Fruit fly (Drosophila melanogaster) ovary, adult (tissue): ENCODE measurements around the gene LysB.

Experiments
- CG17801 ChIP-seq: fragments of 200-800 bp; optimal IDR thresholded peaks from 2 replicates; lab custom pipeline; 2019; ENCODE audit warnings: missing biosample characterization, mild to moderate bottlenecking, missing genetic modification characterization, moderate library complexity; ENCODE audit not compliant: partially characterized antibody

LysB gene

DNA sequence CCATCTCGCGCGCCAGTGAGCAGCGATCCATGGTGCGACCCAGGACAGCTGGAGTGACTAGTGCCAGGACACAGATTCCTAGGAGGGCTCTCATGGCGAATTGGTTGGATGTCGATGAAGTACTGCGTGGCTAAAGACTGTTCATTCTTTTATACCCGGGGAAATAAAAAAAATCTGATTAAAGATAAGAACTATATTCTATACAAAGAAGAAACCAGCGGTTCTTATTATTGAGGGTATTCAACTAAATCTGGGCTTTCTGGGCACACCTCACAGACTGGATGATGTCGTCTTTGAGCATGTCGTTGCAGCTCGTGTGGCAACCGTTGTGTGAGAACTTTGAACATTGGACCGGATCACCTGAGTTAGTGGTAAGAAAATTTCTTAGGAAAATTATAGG lies 12.0 kb upstream of the LysB start, which contains the start of gene LysX:
Gene LysX, minus strand, starts transcription at position 101 of the 400 bp plus-strand sequence.
- TF ChIP-seq CG17801 (GFP tag; lab: Kevin White, UChicago), result no peak

DNA sequence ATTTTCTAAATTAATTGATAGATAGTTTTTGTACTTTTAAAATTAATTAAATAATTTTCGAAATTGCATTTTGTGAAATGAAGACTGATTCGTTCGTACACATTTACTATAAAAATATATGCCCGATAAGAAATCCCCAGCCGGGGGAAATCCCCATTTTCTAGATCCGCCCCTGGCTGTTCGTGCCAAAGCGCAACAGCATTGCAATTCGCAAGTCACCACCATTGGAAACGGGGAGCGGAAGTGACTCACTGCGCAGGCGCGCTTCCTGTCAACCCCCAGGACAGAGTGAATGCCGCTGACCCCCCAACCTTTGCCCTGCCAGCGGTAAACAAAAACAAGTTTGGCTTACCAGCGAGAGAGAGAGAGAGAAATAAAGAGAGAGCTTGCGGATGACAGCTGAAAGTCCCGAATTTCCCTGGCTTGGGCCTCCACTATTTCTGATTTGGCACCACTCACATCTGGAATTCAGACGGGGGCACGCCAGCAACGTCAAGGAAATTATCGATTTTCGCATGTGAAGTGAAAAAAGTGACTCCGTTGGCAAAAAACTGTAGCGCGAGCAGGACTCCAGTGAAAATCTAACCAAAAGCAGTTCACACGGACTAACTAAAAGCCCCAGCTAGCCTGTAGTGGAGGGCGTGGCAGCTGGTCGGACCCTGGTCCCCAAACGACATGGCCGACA lies 11.2 kb upstream of the LysB start, which contains the start of gene Aplip1:
Gene Aplip1, plus strand, starts transcription at position 450 of the 685 bp plus-strand sequence.
- TF ChIP-seq CG17801 (GFP tag; lab: Kevin White, UChicago), result no peak

DNA sequence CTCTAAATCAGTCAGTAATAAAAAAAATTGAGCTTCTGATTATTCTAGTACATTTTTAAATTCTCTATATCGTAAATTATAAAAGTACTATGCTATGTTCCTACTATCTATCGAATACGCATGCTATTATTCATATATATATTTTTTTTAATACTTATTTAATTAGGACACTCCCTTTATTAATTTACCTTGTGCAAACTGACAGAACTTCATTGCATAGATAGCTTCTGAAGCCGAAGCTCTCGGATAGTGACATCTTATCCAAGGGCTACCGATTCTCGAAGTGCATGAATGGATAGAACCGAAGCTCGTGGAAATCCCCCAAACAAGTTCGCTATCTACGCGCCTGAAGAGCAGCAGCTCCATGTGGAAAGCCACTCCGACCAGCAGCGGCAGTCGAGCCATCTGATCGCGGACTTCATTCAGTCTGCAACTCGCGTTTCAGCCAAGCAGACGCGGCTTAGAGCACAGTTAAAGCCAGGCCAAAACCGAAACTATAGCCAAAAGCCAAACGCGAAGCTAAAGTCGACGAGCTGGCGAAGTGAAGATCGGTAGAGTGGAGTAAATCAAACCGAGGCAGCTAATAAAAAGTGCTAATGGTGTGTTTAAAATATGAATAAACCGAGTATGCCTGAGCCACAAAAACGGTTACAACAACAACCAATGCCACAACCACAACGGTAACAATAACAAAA lies 6.7 kb upstream of the LysB start, which contains the start of gene mwh:
Gene mwh, plus strand, starts transcription at position 430 of the 695 bp plus-strand sequence.
- TF ChIP-seq CG17801 (GFP tag; lab: Kevin White, UChicago), result no peak

DNA sequence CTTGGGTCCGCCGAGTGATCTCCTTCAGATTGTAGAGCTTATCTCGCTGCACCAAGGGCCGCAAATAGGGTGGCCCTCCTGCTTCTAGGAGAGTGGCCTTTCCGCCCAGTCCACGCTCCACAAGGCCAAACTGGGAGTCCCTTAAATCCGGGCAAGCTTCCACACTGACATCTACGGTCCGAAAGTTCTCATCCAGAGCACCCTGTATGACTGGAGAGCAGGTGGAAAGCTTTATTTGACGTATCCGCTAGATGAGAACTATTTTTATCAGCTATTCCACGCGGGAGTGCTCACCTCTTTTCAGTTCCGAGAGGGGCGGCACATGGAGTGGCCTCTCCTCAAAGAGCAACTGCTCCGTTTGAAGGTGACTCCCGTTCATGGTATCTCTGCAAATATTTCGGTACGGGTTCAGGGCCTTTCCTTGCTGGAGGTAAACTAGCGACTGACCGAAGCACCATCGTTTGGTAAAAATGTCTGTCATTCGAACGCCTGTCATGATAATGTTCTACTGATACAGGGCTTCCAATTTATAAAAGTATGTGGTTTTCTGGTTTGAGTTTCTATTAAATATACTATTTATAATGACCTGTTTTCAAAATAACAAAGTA lies 4.5 kb upstream of the LysB start, which contains the start of gene meep:
Gene meep, minus strand, starts transcription at position 449 of the 608 bp plus-strand sequence.
- no peak for TF ChIP-seq CG17801 (GFP tag; lab: Kevin White, UChicago)

DNA sequence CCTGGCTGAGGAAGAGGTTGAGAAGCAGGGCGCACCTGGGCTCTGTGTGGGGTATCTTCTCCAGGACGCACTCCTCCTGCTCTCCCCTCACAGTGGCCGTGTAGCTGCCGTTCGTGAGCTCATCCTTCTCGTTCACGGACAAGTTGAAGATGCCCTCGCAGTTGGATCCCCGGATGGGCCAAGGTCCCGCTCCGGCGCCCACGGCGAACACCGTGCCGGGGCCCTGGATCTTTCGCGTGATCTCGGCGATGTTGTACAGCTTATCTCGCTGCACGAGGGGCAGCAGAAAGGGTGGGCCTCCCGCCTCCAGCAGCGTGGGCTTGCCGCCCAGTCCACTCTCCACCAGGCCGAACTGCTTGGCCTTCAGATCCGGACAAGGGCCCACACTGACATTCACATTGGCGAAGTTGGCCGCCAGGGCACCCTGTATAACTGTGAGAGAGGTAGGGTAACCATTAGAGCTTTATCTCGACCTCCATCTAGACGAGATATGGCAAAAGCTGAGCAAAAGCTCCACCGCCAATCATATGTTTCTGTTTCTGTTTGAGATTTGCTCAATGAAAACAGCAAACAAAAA lies 3.2 kb upstream of the LysB start:
- no peak for TF ChIP-seq CG17801 (GFP tag; lab: Kevin White, UChicago)

DNA sequence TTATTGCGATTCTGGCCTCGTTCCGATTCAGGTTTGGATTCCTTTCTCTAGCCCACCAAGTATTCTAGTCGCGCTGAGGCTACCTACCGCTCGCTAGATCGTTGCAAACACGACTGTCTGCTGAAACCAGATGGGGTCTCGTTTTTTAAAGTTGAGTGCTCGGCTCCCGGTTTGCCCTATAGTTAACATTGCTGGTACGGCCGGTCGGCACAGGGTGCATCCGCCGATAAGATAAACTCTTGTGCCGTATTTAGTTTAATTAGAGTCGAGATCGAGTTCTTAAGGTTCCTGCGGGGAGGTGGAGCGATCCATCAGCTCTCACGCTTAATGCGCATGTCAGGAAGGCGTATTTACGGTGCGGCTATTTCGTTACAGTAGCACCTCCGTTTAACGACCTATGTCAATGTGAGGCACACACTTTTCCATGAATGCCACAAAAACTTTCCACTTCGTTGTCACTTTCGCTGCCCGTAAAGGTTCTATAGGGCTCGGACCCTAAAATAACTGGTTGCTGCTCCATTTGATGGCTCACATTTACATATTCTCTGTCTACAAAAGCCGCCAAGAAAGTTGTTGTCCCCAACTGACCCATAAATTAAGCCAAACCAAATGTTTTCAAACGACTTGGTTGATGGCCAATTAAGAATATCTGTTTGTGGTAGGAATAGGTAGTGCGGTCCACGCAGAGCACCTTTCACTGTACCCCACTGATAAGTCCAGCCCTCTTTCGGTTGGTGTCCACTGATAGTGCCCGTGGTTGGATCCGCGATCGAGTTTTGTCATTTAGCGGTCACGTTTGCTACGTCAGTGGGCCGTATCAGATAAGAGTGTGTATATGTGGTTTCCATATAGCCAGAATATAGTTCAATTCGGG lies 2.3 kb upstream of the LysB start, which contains the start of gene CG9119:
Gene CG9119, minus strand, starts transcription at position 122 of the 874 bp plus-strand sequence.
- TF ChIP-seq CG17801 (GFP tag; lab: Kevin White, UChicago), result no peak

DNA sequence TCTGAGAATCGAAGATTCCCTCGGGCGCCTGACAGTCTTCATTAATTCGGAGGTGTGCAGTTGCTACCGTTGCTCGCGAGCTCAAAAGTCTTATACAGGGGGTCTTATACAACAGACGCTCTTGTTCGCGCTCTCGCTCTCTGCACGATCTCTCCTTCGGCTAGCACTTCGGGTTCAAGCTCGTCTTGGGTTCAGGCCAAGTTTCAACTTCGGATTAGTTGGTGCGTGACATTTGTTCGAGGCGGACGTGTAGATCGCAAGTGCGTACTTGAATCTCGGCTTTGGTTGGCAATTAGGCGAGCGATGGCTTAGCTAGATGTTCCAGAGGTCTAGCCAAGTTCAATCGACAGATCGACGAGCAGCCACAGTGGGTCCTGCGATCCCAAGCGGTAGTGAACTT lies 1.0 kb downstream of the LysB start:
- no peak for TF ChIP-seq CG17801 (GFP tag; lab: Kevin White, UChicago)

DNA sequence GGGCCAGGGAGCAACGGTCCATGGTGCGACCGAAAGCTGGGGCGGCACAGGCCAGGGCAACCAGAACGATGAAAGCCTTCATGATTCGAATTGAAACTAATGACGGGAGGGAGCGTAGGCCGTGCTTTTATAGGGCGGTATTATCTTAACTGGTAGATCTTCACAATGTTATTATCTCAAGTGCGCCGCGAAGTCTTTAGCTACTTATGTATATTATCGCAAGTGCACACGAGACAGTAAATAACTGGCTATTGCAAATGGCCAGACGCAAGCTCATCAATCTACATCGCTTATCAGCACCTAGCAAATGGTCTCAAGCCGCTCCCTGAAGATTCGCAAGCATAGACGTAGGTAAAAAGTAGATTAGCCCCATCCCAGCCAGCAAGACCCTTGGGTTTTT lies 3.9 kb downstream of the LysB start, which contains the start of gene LysD:
Gene LysD, minus strand, starts transcription at position 101 of the 400 bp plus-strand sequence.
- no peak for TF ChIP-seq CG17801 (GFP tag; lab: Kevin White, UChicago)

DNA sequence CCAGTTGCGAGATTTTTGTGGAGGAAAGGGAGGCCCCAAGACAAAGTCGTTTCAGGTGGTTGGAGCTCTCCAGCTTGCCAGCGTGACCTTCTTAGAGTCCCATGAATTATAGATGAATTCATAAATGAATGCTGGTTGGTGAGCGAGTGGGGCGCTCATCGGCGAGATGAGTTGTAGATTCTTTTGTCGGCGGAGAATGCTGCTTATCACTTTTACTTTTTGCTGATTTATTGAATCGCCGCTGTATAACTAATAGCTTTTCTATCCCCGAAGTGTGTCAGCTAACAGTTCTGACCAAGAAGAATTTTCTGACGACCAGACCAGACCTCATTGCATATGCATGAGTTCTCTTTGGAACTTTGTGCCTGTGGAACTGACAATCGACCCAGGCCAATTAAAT lies 4.9 kb downstream of the LysB start:
- no peak for TF ChIP-seq CG17801 (GFP tag; lab: Kevin White, UChicago)

DNA sequence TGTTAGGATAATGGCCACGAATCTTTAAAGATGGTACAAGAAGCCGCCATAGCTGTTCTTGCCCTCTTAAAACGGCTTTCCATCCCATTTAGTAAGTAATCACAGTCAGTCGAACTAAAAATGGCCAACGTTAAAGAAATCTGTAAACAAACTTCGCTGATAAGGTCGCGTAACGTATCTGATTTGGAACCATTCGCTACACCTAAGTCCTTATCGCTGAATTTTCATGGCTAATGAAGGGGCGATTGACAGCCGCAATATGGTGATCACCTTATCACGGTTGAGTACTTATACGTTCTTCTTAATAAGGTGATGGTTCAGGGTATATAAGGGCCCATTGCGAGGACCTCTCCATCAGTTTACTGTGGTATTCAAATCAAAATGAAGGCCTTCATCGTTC lies 5.4 kb downstream of the LysB start, which contains the start of gene LysE:
Gene LysE, plus strand, starts transcription at position 257 of the 400 bp plus-strand sequence.
- no peak for TF ChIP-seq CG17801 (GFP tag; lab: Kevin White, UChicago)

DNA sequence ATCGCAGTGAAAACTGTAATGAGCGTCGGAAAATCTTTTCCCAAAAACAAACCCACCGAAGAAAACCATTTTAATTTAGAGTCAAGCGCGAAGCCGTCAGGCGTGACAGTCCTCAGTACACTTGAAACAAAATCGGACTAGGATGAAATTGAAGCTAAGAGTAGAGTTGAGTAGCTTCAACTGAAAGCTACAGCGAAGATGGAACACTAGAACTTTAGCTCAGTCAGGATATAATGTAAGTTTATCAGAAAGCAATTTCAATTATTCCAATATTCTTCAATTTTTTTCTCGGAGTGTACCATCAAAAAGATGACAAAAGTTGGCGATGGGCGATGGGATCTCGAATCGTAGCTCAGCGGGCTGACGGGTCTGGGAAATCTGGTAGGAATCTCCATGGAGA lies 9.3 kb downstream of the LysB start:
- TF ChIP-seq CG17801 (GFP tag; lab: Kevin White, UChicago), result no peak

DNA sequence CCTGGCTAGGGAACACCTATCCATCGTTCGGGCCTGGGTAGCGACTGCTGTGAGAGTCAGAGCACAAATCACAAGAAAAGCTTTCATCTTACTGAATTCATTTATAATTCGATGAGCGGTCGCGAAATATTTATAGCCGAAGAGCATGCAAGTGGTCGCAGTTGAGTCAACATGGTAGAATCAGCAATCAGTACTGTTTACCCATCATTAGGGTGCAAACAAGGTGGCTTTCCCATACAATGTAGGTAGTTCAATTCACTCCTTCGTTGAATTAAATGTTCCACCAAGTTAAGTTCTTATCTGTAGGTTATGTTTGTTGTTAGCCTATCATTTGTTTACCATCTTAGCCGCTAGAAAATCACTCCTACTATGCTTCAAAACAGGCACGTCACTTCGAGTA lies 11.4 kb downstream of the LysB start, which contains the start of gene LysP:
Gene LysP, minus strand, starts transcription at position 101 of the 400 bp plus-strand sequence.
- TF ChIP-seq CG17801 (GFP tag; lab: Kevin White, UChicago), result no peak

DNA sequence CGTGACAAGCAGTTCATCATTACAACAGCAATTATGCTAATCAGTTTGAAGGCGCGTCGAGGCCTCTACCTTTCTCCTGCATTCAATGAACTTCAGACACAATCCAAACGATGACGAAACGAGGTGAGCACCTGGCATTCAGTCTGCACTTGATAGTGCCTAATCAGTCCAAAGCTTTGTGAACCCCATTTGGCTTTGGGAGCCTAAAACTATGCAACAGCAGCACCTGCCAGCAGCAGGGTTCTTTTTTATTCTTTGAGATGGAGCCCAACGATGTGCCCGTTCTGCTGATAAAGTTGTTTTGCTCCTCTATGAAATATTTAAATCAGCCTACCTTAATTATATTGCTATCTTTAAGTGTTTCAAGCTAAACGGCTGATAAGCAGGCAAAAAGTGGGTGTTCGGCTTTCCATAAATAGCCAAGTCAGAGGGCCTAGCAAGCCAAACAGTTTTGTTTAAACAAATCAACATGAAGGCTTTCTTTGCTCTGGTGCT lies 20.2 kb downstream of the LysB start, which contains the start of gene LysS:
Gene LysS, plus strand, starts transcription at position 445 of the 495 bp plus-strand sequence.
- TF ChIP-seq CG17801 (GFP tag; lab: Kevin White, UChicago), result no peak
